Fruit fly (Drosophila melanogaster) whole organism, prepupa: Measurements from ENCODE around the gene Mlc1.

Experiments used
- CG10631 ChIP-seq: fragments of 200-800 bp; sonication (Bioruptor generic); optimal IDR thresholded peaks from 2 replicates; lab custom pipeline; 2016; ENCODE audit warnings: missing biosample characterization, missing genetic modification characterization
- CG11294 ChIP-seq: fragments of 200-800 bp; sonication (Bioruptor generic); IDR thresholded peaks from 2 replicates; pipeline ENCODE4 v1.3.6; 2022; ENCODE audit warnings: missing biosample characterization, missing genetic modification characterization
- CG3919 ChIP-seq: fragments of 200-800 bp; sonication (Bioruptor generic); optimal IDR thresholded peaks from 3 replicates; lab custom pipeline; 2016; ENCODE audit warnings: missing biosample characterization, missing genetic modification characterization
- CG6808 ChIP-seq: fragments of 200-800 bp; sonication (Bioruptor generic); optimal IDR thresholded peaks from 3 replicates; lab custom pipeline; 2017; ENCODE audit warnings: missing biosample characterization, missing genetic modification characterization, mild to moderate bottlenecking, moderate library complexity, missing genetic modification reagents
- Gug ChIP-seq: fragments of 200-800 bp; sonication (Bioruptor generic); IDR thresholded peaks from 2 replicates; pipeline ENCODE4 v1.3.6; 2022; ENCODE audit warnings: missing biosample characterization, missing genetic modification characterization
- Hr39 ChIP-seq: fragments of 200-800 bp; sonication (Bioruptor generic); optimal IDR thresholded peaks from 2 replicates; lab custom pipeline; 2016; ENCODE audit warnings: missing biosample characterization, missing genetic modification characterization
- Hr4 ChIP-seq: fragments of 200-800 bp; sonication (Bioruptor generic); optimal IDR thresholded peaks from 3 replicates; lab custom pipeline; 2016; ENCODE audit warnings: missing biosample characterization, missing genetic modification characterization
- net ChIP-seq: fragments of 200-800 bp; sonication (Bioruptor generic); optimal IDR thresholded peaks from 3 replicates; lab custom pipeline; 2016; ENCODE audit warnings: missing biosample characterization, missing genetic modification characterization
- spab ChIP-seq: fragments of 200-800 bp; sonication (Bioruptor generic); optimal IDR thresholded peaks from 2 replicates; lab custom pipeline; 2017; ENCODE audit warnings: missing biosample characterization, mild to moderate bottlenecking, missing genetic modification characterization, missing genetic modification reagents

DNA sequence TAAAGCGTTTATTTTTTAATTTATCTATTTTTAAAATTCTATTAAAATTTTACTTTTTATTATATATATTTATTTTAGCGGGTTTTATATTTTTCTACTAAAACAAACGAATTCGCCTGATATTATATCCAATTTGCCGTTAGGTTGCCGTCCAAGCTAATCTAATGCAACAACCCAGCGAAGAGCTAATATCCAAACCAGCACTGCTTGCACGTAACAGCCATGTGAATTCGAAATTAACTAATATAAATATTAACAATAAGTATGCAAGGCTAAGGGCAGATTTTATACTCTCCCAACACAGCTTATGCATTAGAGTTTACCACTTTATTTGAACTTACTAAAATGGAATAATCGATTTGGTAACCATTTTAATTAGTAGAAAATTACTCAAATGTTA lies 8.3 kb downstream of the Mlc1 start:
- TF ChIP-seq CG10631 (GFP tag; lab: Kevin White, UChicago) (no peak), Hr4 (GFP tag; lab: Kevin White, UChicago) (no peak), CG6808 (GFP tag; lab: Kevin White, UChicago) (no peak), Hr39 (no peak), net (GFP tag; lab: Kevin White, UChicago) (no peak), spab (GFP tag; lab: Kevin White, UChicago) (no peak), CG11294 (no peak), CG3919 (no peak), Gug (GFP tag; lab: Robert Waterston, UW) (no peak)
